Fruit fly (Drosophila melanogaster): ENCODE measurements around the gene CG1271.

CG1271 gene

DNA sequence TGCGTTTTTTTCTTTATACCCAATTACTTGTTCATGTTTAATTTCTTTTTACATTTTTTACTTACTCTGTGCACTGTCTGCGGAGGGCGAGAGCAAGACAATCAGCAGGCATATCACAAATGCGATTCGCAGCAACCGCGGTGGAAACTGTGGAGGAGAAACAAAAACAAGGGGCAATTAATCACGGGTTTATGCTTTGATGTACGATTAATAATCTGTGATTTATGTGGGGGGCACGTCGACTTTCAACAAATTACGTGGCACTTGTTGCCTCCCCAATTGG lies 45.2 kb downstream of the CG1271 start (continued):
- no peak for TF ChIP-seq tin (GFP tag; optimal IDR thresholded peaks at IDR 0.05)
- TF ChIP-seq CG12071 (GFP tag; optimal IDR thresholded peaks at IDR 0.05): no peak
- TF ChIP-seq CG2120 (GFP tag; optimal IDR thresholded peaks at IDR 0.05): no peak
- TF ChIP-seq run (tag; optimal IDR thresholded peaks at IDR 0.05): no peak
- no peak for TF ChIP-seq Antp (GFP tag; optimal IDR thresholded peaks at IDR 0.05)
- no peak for TF ChIP-seq CG6272 (GFP tag; IDR thresholded peaks at IDR 0.05)
- TF ChIP-seq CG11085 (GFP tag; IDR thresholded peaks at IDR 0.05): no peak
- TF ChIP-seq CG9437 (GFP tag; optimal IDR thresholded peaks at IDR 0.05): no peak
- no peak for TF ChIP-seq CG13894 (tag; optimal IDR thresholded peaks at IDR 0.05)
- TF ChIP-seq CG11696 (GFP tag; IDR thresholded peaks at IDR 0.05): no peak
- 0 out of 3 replicates have a peak, but pooled peaks have one; percentile 3 for TF ChIP-seq mld (GFP tag; IDR thresholded peaks at IDR 0.05; ENCODE audit: partially characterized antibody)
- no peak for TF ChIP-seq sc (optimal IDR thresholded peaks at IDR 0.05)
- no peak for TF ChIP-seq sc (GFP tag; optimal IDR thresholded peaks at IDR 0.05)
- peak; percentile 49; the same call in 1 of the 2 replicates for TF ChIP-seq nerfin-2 (GFP tag; IDR thresholded peaks at IDR 0.05; ENCODE audit: partially characterized antibody)
- no peak for TF ChIP-seq CG10321 (GFP tag; IDR thresholded peaks at IDR 0.05)
- TF ChIP-seq hb (GFP tag; IDR thresholded peaks at IDR 0.05; ENCODE audit: partially characterized antibody): peak; percentile 52; the same call in 1 of the 3 replicates
- TF ChIP-seq CG13624 (GFP tag; optimal IDR thresholded peaks at IDR 0.05): no peak
- no peak for TF ChIP-seq BEAF-32 (GFP tag; optimal IDR thresholded peaks at IDR 0.05)
- peak; percentile 34; the same call in 2 of the 3 replicates for TF ChIP-seq knrl (GFP tag; IDR thresholded peaks at IDR 0.05; ENCODE audit: partially characterized antibody)
- no peak for TF ChIP-seq Nf-YB (GFP tag; optimal IDR thresholded peaks at IDR 0.05)
- TF ChIP-seq mam (GFP tag; optimal IDR thresholded peaks at IDR 0.05): no peak
- TF ChIP-seq sqz (GFP tag; optimal IDR thresholded peaks at IDR 0.05): no peak
- TF ChIP-seq Spps (tag; optimal IDR thresholded peaks at IDR 0.05): no peak
- TF ChIP-seq sens (GFP tag): peak; percentile 28
- TF ChIP-seq CG1602 (GFP tag; optimal IDR thresholded peaks at IDR 0.05): no peak
- TF ChIP-seq sna (GFP tag; IDR thresholded peaks at IDR 0.05; ENCODE audit: partially characterized antibody): 0 out of 2 replicates have a peak, but pooled peaks have one; percentile 14
- TF ChIP-seq CG3065 (GFP tag; optimal IDR thresholded peaks at IDR 0.05): no peak
- TF ChIP-seq CG5953 (GFP tag; IDR thresholded peaks at IDR 0.05): no peak
- TF ChIP-seq CG7987 (GFP tag; optimal IDR thresholded peaks at IDR 0.05): no peak
- TF ChIP-seq CG12155 (GFP tag; optimal IDR thresholded peaks at IDR 0.05): no peak
- no peak for TF ChIP-seq CG1647 (GFP tag; optimal IDR thresholded peaks at IDR 0.05)
- no peak for TF ChIP-seq Ptx1 (GFP tag; IDR thresholded peaks at IDR 0.05)
- no peak for TF ChIP-seq CG12659 (GFP tag; optimal IDR thresholded peaks at IDR 0.05)
- no peak for TF ChIP-seq p53 (GFP tag; optimal IDR thresholded peaks at IDR 0.05)
- TF ChIP-seq kah (GFP tag; optimal IDR thresholded peaks at IDR 0.05): no peak
- TF ChIP-seq CG6654 (GFP tag; optimal IDR thresholded peaks at IDR 0.05): no peak
- TF ChIP-seq crp (GFP tag; optimal IDR thresholded peaks at IDR 0.05): no peak

DNA sequence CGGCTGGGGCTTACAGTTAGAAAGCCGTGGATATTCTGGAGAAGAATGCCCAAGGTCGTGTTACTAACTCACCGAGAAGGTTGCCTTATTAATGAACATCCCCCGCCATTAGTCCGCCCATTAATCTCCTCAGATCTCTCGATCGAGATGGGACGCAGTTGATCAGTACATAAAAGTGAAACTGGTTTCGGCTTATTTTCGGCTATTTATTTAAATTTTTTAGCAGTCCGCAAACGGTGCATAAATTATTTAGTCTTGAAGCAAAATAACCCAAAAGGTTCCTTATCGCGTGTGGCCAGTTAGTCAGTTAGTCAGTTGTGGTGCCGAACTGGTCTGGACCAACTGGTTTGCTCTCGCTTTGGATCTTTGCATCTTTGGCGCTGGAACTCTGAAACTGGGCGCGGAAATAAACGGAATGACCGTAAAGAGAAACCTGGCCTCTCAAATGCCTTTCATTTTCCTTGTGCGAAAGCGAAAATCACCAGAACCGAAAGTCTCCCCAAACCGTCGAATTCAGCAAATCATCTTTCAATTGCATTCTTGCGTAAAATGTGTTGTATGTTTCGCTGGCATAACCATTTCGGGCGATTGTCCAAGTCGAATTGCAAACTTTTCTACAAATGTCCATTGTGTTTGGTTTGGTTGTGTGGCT lies 46.6 kb downstream of the CG1271 start:
- TF ChIP-seq abd-A (tag; optimal IDR thresholded peaks at IDR 0.05): peak; percentile 70
- peak; percentile 71 for TF ChIP-seq vvl (GFP tag; IDR thresholded peaks at IDR 0.05)
- TF ChIP-seq sd (tag; optimal IDR thresholded peaks at IDR 0.05): peak; percentile 40
- peak; percentile 1 for TF ChIP-seq cwo (GFP tag; optimal IDR thresholded peaks at IDR 0.05)
- no peak for TF ChIP-seq CG13287 (GFP tag; IDR thresholded peaks at IDR 0.05; ENCODE audit: partially characterized antibody)
- peak; percentile 76 for TF ChIP-seq Blimp-1 (GFP tag; optimal IDR thresholded peaks at IDR 0.05)
- TF ChIP-seq Lim3 (GFP tag; IDR thresholded peaks at IDR 0.05): no peak
- peak; percentile 49 for TF ChIP-seq CG12769 (tag; optimal IDR thresholded peaks at IDR 0.05)
- peak; percentile 44 for TF ChIP-seq CG13894 (tag; optimal IDR thresholded peaks at IDR 0.05)
- peak; percentile 77; the same call in 2 of the 4 replicates for TF ChIP-seq chinmo (GFP tag; IDR thresholded peaks at IDR 0.05; ENCODE audit: partially characterized antibody)
- no peak for TF ChIP-seq CG2875 (GFP tag; optimal IDR thresholded peaks at IDR 0.05)
- TF ChIP-seq Ets65A (GFP tag): peak; percentile 72
